Worm (Caenorhabditis elegans): ENCODE data around the gene C45B2.6.

C45B2.6 gene

ce11 chrX:6098420-6098819 lies 45.7 kb downstream of the C45B2.6 start:
- TF ChIP-seq unc-39 (tag; optimal IDR thresholded peaks at IDR 0.05) (no peak), nhr-2 (tag; optimal IDR thresholded peaks at IDR 0.05) (peak; percentile 60)

- TF ChIP-seq lin-13 (tag; optimal IDR thresholded peaks at IDR 0.05) (no peak), lin-32 (GFP tag; optimal IDR thresholded peaks at IDR 0.05) (no peak), nhr-28 (tag; optimal IDR thresholded peaks at IDR 0.05) (no peak), tbx-8 (GFP tag; optimal IDR thresholded peaks at IDR 0.05) (no peak), lsy-2 (tag; optimal IDR thresholded peaks at IDR 0.05) (no peak), nhr-12 (tag; optimal IDR thresholded peaks at IDR 0.05) (no peak), mab-5 (tag; optimal IDR thresholded peaks at IDR 0.05) (no peak), pha-4 (tag; optimal IDR thresholded peaks at IDR 0.05) (no peak), blmp-1 (tag; optimal IDR thresholded peaks at IDR 0.05) (no peak), ces-1 (GFP tag; optimal IDR thresholded peaks at IDR 0.05) (no peak), ceh-43 (GFP tag; optimal IDR thresholded peaks at IDR 0.05) (no peak), bed-3 (GFP tag; optimal IDR thresholded peaks at IDR 0.05) (no peak), elt-3 (tag; optimal IDR thresholded peaks at IDR 0.05) (no peak), ztf-11 (tag; optimal IDR thresholded peaks at IDR 0.05) (no peak), sptf-1 (tag; optimal IDR thresholded peaks at IDR 0.05) (no peak), snpc-4 (tag; optimal IDR thresholded peaks at IDR 0.05) (no peak), ceh-83 (GFP tag; optimal IDR thresholded peaks at IDR 0.05) (no peak), drap-1 (GFP tag; optimal IDR thresholded peaks at IDR 0.05) (no peak), nhr-76 (tag; optimal IDR thresholded peaks at IDR 0.05) (no peak), mls-2 (tag; optimal IDR thresholded peaks at IDR 0.05) (no peak)
These were observed 47.9 kb downstream of the C45B2.6 start for ce11 chrX:6100395-6101099.

ce11 chrX:6103297-6103696 lies 50.6 kb downstream of the C45B2.6 start, which contains the start of gene C15H9.11:
C15H9.11 (minus strand) TSS chrX:6103397.
- TF ChIP-seq unc-39 (tag; optimal IDR thresholded peaks at IDR 0.05) (no peak), snpc-4 (tag; optimal IDR thresholded peaks at IDR 0.05) (no peak), bed-3 (GFP tag; optimal IDR thresholded peaks at IDR 0.05) (no peak), nhr-76 (tag; optimal IDR thresholded peaks at IDR 0.05) (no peak), cnd-1 (tag; optimal IDR thresholded peaks at IDR 0.05) (no peak), lsy-2 (tag; optimal IDR thresholded peaks at IDR 0.05) (no peak), mep-1 (tag; optimal IDR thresholded peaks at IDR 0.05) (no peak)

Measured in whole organism, mixed stage, embryonic.